Worm (Caenorhabditis elegans): ENCODE measurements around the gene F35C11.4.

- TF ChIP-seq hmbx-1 (tag; optimal IDR thresholded peaks at IDR 0.05): no peak
- no peak for TF ChIP-seq flt-1 (GFP tag; IDR thresholded peaks at IDR 0.05)
- TF ChIP-seq ama-1 (optimal IDR thresholded peaks at IDR 0.05): no peak
- no peak for TF ChIP-seq hmg-4 (GFP tag; optimal IDR thresholded peaks at IDR 0.05)
- no peak for TF ChIP-seq ceh-36 (tag; optimal IDR thresholded peaks at IDR 0.05)
- TF ChIP-seq F13C5.2 (tag; optimal IDR thresholded peaks at IDR 0.05): no peak
- TF ChIP-seq tbx-37 (GFP tag; conservative IDR thresholded peaks at IDR 0.05): no peak
- no peak for TF ChIP-seq tra-4 (tag; optimal IDR thresholded peaks at IDR 0.05)
- TF ChIP-seq ets-7 (tag; optimal IDR thresholded peaks at IDR 0.05): no peak
- no peak for TF ChIP-seq sea-1 (GFP tag; conservative IDR thresholded peaks at IDR 0.05)
- TF ChIP-seq ceh-13 (GFP tag; optimal IDR thresholded peaks at IDR 0.05): no peak
- no peak for TF ChIP-seq hnd-1 (tag; optimal IDR thresholded peaks at IDR 0.05)
- no peak for TF ChIP-seq aly-1 (tag; optimal IDR thresholded peaks at IDR 0.05)
- TF ChIP-seq tbx-11 (GFP tag; IDR thresholded peaks at IDR 0.05): no peak
Observed at ce11 chrII:8269855-8270647, 21.2 kb downstream of the F35C11.4 start, which contains the start of gene tdc-1.

Measured in whole organism, early embryonic.